Worm (Caenorhabditis elegans): Measurements from ENCODE around the gene msp-142.
A peak's percentile ranks its signal among the peaks of the same experiment; 100 is the strongest.

msp-142 gene

ce11 chrII:5820282-5820762, 22.6 kb downstream of the msp-142 start, which contains the start of gene ehs-1:
Gene ehs-1, plus strand, starts transcription at chrII:5820712.
- peak; percentile 84 for TF ChIP-seq ceh-48 (tag; optimal IDR thresholded peaks at IDR 0.05)
- no peak for TF ChIP-seq ceh-22 (tag; optimal IDR thresholded peaks at IDR 0.05)

ce11 chrII:5827364-5827763, 29.6 kb downstream of the msp-142 start, which contains the start of gene tbc-2:
Gene tbc-2, minus strand, starts transcription at chrII:5827443.
- TF ChIP-seq hlh-13 (GFP tag; optimal IDR thresholded peaks at IDR 0.05) (no peak), che-1 (tag; optimal IDR thresholded peaks at IDR 0.05) (no peak), pat-9 (tag; optimal IDR thresholded peaks at IDR 0.05) (no peak), dve-1 (tag; optimal IDR thresholded peaks at IDR 0.05) (no peak), ceh-9 (tag; optimal IDR thresholded peaks at IDR 0.05) (no peak), ceh-14 (tag; optimal IDR thresholded peaks at IDR 0.05) (no peak), ztf-16 (tag; optimal IDR thresholded peaks at IDR 0.05) (no peak), pqm-1 (tag; optimal IDR thresholded peaks at IDR 0.05) (no peak), hlh-8 (tag; optimal IDR thresholded peaks at IDR 0.05) (no peak), T23F11.4 (GFP tag; optimal IDR thresholded peaks at IDR 0.05) (no peak), sox-4 (tag; optimal IDR thresholded peaks at IDR 0.05) (no peak), ceh-6 (GFP tag; optimal IDR thresholded peaks at IDR 0.05) (no peak)

ce11 chrII:5828486-5828885, 30.8 kb downstream of the msp-142 start, which contains the start of gene ZK1248.11:
Gene ZK1248.11, minus strand, starts transcription at chrII:5828586.
- no peak for TF ChIP-seq ceh-19 (GFP tag; optimal IDR thresholded peaks at IDR 0.05)
- TF ChIP-seq ceh-18 (tag; optimal IDR thresholded peaks at IDR 0.05), result no peak
- TF ChIP-seq syd-9 (tag; optimal IDR thresholded peaks at IDR 0.05), result no peak
- TF ChIP-seq ahr-1 (tag; optimal IDR thresholded peaks at IDR 0.05), result no peak
- no peak for TF ChIP-seq ztf-16 (tag; optimal IDR thresholded peaks at IDR 0.05)
- TF ChIP-seq npax-4 (tag; optimal IDR thresholded peaks at IDR 0.05), result no peak
- no peak for TF ChIP-seq ceh-14 (tag; optimal IDR thresholded peaks at IDR 0.05)
- TF ChIP-seq pag-3 (tag; optimal IDR thresholded peaks at IDR 0.05; ENCODE audit: borderline replicate concordance), result no peak
- no peak for TF ChIP-seq ceh-9 (tag; optimal IDR thresholded peaks at IDR 0.05)
- TF ChIP-seq lim-6 (tag; optimal IDR thresholded peaks at IDR 0.05), result no peak
- no peak for TF ChIP-seq F13H6.1 (tag; optimal IDR thresholded peaks at IDR 0.05)

- no peak for TF ChIP-seq fkh-10 (GFP tag; optimal IDR thresholded peaks at IDR 0.05)
- TF ChIP-seq che-1 (tag; optimal IDR thresholded peaks at IDR 0.05), result no peak
- no peak for TF ChIP-seq pat-9 (tag; optimal IDR thresholded peaks at IDR 0.05)
- TF ChIP-seq C38D4.7 (GFP tag; optimal IDR thresholded peaks at IDR 0.05), result no peak
- TF ChIP-seq hlh-13 (GFP tag; optimal IDR thresholded peaks at IDR 0.05), result no peak
- no peak for TF ChIP-seq tbx-7 (tag; optimal IDR thresholded peaks at IDR 0.05)
- no peak for TF ChIP-seq hlh-15 (tag; optimal IDR thresholded peaks at IDR 0.05)
- no peak for TF ChIP-seq hlh-6 (tag; optimal IDR thresholded peaks at IDR 0.05)
- TF ChIP-seq ets-4 (tag; optimal IDR thresholded peaks at IDR 0.05), result no peak
- TF ChIP-seq lin-11 (tag; optimal IDR thresholded peaks at IDR 0.05), result no peak
- TF ChIP-seq ceh-2 (tag; optimal IDR thresholded peaks at IDR 0.05), result no peak
- no peak for TF ChIP-seq ceh-14 (tag; optimal IDR thresholded peaks at IDR 0.05)
- TF ChIP-seq ztf-16 (tag; optimal IDR thresholded peaks at IDR 0.05), result no peak
- no peak for TF ChIP-seq fax-1 (tag; optimal IDR thresholded peaks at IDR 0.05)
- TF ChIP-seq lim-6 (tag; optimal IDR thresholded peaks at IDR 0.05), result no peak
- TF ChIP-seq sox-4 (tag; optimal IDR thresholded peaks at IDR 0.05), result no peak
- no peak for TF ChIP-seq ref-2 (tag; optimal IDR thresholded peaks at IDR 0.05)
- TF ChIP-seq unc-55 (GFP tag; optimal IDR thresholded peaks at IDR 0.05), result no peak
These were observed 32.3 kb downstream of the msp-142 start, which contains the start of gene col-74 for ce11 chrII:5829940-5830424. Gene col-74, plus strand, starts transcription at chrII:5830374.

- TF ChIP-seq lin-11 (tag; optimal IDR thresholded peaks at IDR 0.05), result no peak
- TF ChIP-seq pag-3 (tag; optimal IDR thresholded peaks at IDR 0.05; ENCODE audit: borderline replicate concordance), result no peak
- no peak for TF ChIP-seq che-1 (tag; optimal IDR thresholded peaks at IDR 0.05)
- TF ChIP-seq tbx-2 (tag; optimal IDR thresholded peaks at IDR 0.05), result no peak
- no peak for TF ChIP-seq unc-86 (tag; optimal IDR thresholded peaks at IDR 0.05)
- no peak for TF ChIP-seq npax-4 (tag; optimal IDR thresholded peaks at IDR 0.05)
- no peak for TF ChIP-seq dmd-4 (tag; optimal IDR thresholded peaks at IDR 0.05; ENCODE audit: borderline replicate concordance)
- TF ChIP-seq T23F11.4 (GFP tag; optimal IDR thresholded peaks at IDR 0.05), result no peak
- no peak for TF ChIP-seq ceh-24 (tag; optimal IDR thresholded peaks at IDR 0.05)
- TF ChIP-seq fkh-6 (tag; optimal IDR thresholded peaks at IDR 0.05), result no peak
These were observed 33.6 kb downstream of the msp-142 start for ce11 chrII:5831373-5831772.

Measured in whole organism, late embryonic.